Worm (Caenorhabditis elegans): Measurements from ENCODE around the gene srlf-7.
A peak's percentile ranks its signal among the peaks of the same experiment; 100 is the strongest.

The srlf-7 gene

ce11 chrIV:7230198-7230597 is 41.1 kb downstream of the srlf-7 start, which contains the start of gene cap-1 (continued):
- TF ChIP-seq nhr-48 (tag; optimal IDR thresholded peaks at IDR 0.05) (no peak), lin-39 (tag; optimal IDR thresholded peaks at IDR 0.05) (no peak), mes-2 (tag; optimal IDR thresholded peaks at IDR 0.05; ENCODE audit: poor library complexity, severe bottlenecking) (peak; percentile 96), mxl-3 (GFP tag; optimal IDR thresholded peaks at IDR 0.05) (peak; percentile 59), sdz-12 (GFP tag; optimal IDR thresholded peaks at IDR 0.05) (no peak), lin-15B (tag; optimal IDR thresholded peaks at IDR 0.05) (peak; percentile 17), mxl-2 (GFP tag; conservative IDR thresholded peaks at IDR 0.05) (no peak), nhr-10 (tag; optimal IDR thresholded peaks at IDR 0.05) (no peak), lin-38 (GFP tag; IDR thresholded peaks at IDR 0.05) (peak; percentile 96), nhr-28 (tag; optimal IDR thresholded peaks at IDR 0.05) (peak; percentile 72), nhr-111 (GFP tag; optimal IDR thresholded peaks at IDR 0.05) (no peak), php-3 (GFP tag; IDR thresholded peaks at IDR 0.05) (no peak), mep-1 (tag; optimal IDR thresholded peaks at IDR 0.05) (peak; percentile 88), daf-19 (GFP tag; conservative IDR thresholded peaks at IDR 0.05) (no peak), nhr-41 (GFP tag; IDR thresholded peaks at IDR 0.05) (no peak), ces-1 (GFP tag; optimal IDR thresholded peaks at IDR 0.05) (no peak), mdl-1 (tag; optimal IDR thresholded peaks at IDR 0.05) (no peak), ceh-28 (tag; optimal IDR thresholded peaks at IDR 0.05) (peak; percentile 43), daf-16 (GFP tag; optimal IDR thresholded peaks at IDR 0.05) (no peak), daf-16 (tag; optimal IDR thresholded peaks at IDR 0.05) (peak; percentile 42), ctbp-1 (GFP tag; IDR thresholded peaks at IDR 0.05) (no peak), saeg-2 (GFP tag; IDR thresholded peaks at IDR 0.05) (no peak), ceh-62 (tag; optimal IDR thresholded peaks at IDR 0.05) (no peak)

ce11 chrIV:7230935-7231334 is 41.8 kb downstream of the srlf-7 start, which contains the start of gene D2024.4:
D2024.4 (plus strand) TSS chrIV:7231235.
- TF ChIP-seq hlh-11 (tag; optimal IDR thresholded peaks at IDR 0.05): no peak
- TF ChIP-seq ama-1 (optimal IDR thresholded peaks at IDR 0.05): no peak
- TF ChIP-seq php-3 (GFP tag; IDR thresholded peaks at IDR 0.05): no peak
- TF ChIP-seq ztf-11 (tag; optimal IDR thresholded peaks at IDR 0.05): no peak
- TF ChIP-seq mep-1 (tag; optimal IDR thresholded peaks at IDR 0.05): no peak
- TF ChIP-seq hlh-30 (tag; optimal IDR thresholded peaks at IDR 0.05; ENCODE audit: insufficient read depth): no peak
- TF ChIP-seq spr-1 (tag; optimal IDR thresholded peaks at IDR 0.05): no peak
- TF ChIP-seq snpc-4 (tag; optimal IDR thresholded peaks at IDR 0.05): no peak
- no peak for TF ChIP-seq F26F4.8 (GFP tag; conservative IDR thresholded peaks at IDR 0.05)
- no peak for TF ChIP-seq lin-15B (tag; optimal IDR thresholded peaks at IDR 0.05)
- TF ChIP-seq ceh-20 (GFP tag; IDR thresholded peaks at IDR 0.05): no peak
- TF ChIP-seq F37D6.2 (tag; optimal IDR thresholded peaks at IDR 0.05): no peak
- no peak for TF ChIP-seq lin-39 (tag; optimal IDR thresholded peaks at IDR 0.05)
- TF ChIP-seq ctbp-1 (GFP tag; IDR thresholded peaks at IDR 0.05): no peak
- no peak for TF ChIP-seq nhr-10 (tag; optimal IDR thresholded peaks at IDR 0.05)

- TF ChIP-seq mdl-1 (tag; optimal IDR thresholded peaks at IDR 0.05): peak in 1 of 2 experiments; percentile 30
- TF ChIP-seq unc-62 (GFP tag; optimal IDR thresholded peaks at IDR 0.05 in 1 of 2): peak in 1 of 2 experiments; percentile 83
- no peak for TF ChIP-seq unc-62 (tag; optimal IDR thresholded peaks at IDR 0.05)
- no peak for TF ChIP-seq F10B5.3 (tag; optimal IDR thresholded peaks at IDR 0.05)
- TF ChIP-seq mxl-3 (GFP tag; optimal IDR thresholded peaks at IDR 0.05): peak; percentile 78
- TF ChIP-seq aha-1 (tag): peak; percentile 41
- peak; percentile 42 for TF ChIP-seq nhr-28 (tag; optimal IDR thresholded peaks at IDR 0.05)
- TF ChIP-seq egl-43 (GFP tag; IDR thresholded peaks at IDR 0.05): no peak
- peak in 1 of 2 experiments; percentile 52 for TF ChIP-seq daf-16 (GFP tag; optimal IDR thresholded peaks at IDR 0.05)
- TF ChIP-seq daf-16 (tag; optimal IDR thresholded peaks at IDR 0.05): no peak
- TF ChIP-seq nhr-48 (tag; optimal IDR thresholded peaks at IDR 0.05): peak; percentile 60
- peak; percentile 81 for TF ChIP-seq hlh-11 (tag; optimal IDR thresholded peaks at IDR 0.05)
- TF ChIP-seq nhr-77 (tag; optimal IDR thresholded peaks at IDR 0.05): no peak
- TF ChIP-seq ceh-32 (tag; optimal IDR thresholded peaks at IDR 0.05; ENCODE audit: poor library complexity): no peak
Observed at ce11 chrIV:7233566-7234014, 44.5 kb downstream of the srlf-7 start.
